Fruit fly (Drosophila melanogaster) whole organism, embryonic: Measurements from ENCODE around the gene scpr-C.

Source experiments
- Abd-B ChIP-seq: fragments of 200-800 bp; sonication (Bioruptor generic); optimal IDR thresholded peaks from 2 replicates; lab custom pipeline; 2018; ENCODE audit warnings: missing biosample characterization, mild to moderate bottlenecking, missing genetic modification characterization, moderate library complexity
- Bteb2 ChIP-seq: fragments of 200-800 bp; sonication (Bioruptor generic); optimal IDR thresholded peaks from 2 replicates; lab custom pipeline; 2016; ENCODE audit warnings: missing biosample characterization, missing genetic modification characterization
- CG11085 ChIP-seq: fragments of 200-800 bp; sonication (Bioruptor generic); IDR thresholded peaks from 2 replicates; pipeline ENCODE4 v1.3.6; 2022; ENCODE audit warnings: missing biosample characterization, missing genetic modification characterization
- CG11696 ChIP-seq: fragments of 200-800 bp; sonication (Bioruptor generic); IDR thresholded peaks from 2 replicates; pipeline ENCODE4 v1.3.6; 2022; ENCODE audit warnings: missing biosample characterization, missing genetic modification characterization
- CG13894 ChIP-seq: fragments of 200-800 bp; sonication (Bioruptor generic); optimal IDR thresholded peaks from 3 replicates; lab custom pipeline; 2018; ENCODE audit warnings: missing biosample characterization, mild to moderate bottlenecking, missing genetic modification characterization, moderate library complexity
- CG15601 ChIP-seq: fragments of 200-800 bp; sonication (Bioruptor generic); optimal IDR thresholded peaks from 3 replicates; lab custom pipeline; 2019; ENCODE audit warnings: missing biosample characterization, mild to moderate bottlenecking, missing genetic modification characterization, moderate library complexity
- CG15696 ChIP-seq: fragments of 200-800 bp; sonication (Bioruptor generic); optimal IDR thresholded peaks from 2 replicates; lab custom pipeline; 2019; ENCODE audit warnings: missing biosample characterization, mild to moderate bottlenecking, missing genetic modification characterization, moderate library complexity
- CG1602 ChIP-seq: fragments of 200-800 bp; sonication (Bioruptor generic); optimal IDR thresholded peaks from 3 replicates; lab custom pipeline; 2016; ENCODE audit warnings: missing biosample characterization, missing genetic modification characterization
- CG2202 ChIP-seq: fragments of 200-800 bp; sonication (Bioruptor generic); optimal IDR thresholded peaks from 2 replicates; lab custom pipeline; 2018; ENCODE audit warnings: missing biosample characterization, mild to moderate bottlenecking, missing genetic modification characterization
- CG3163 ChIP-seq: fragments of 200-800 bp; sonication (Bioruptor generic); optimal IDR thresholded peaks from 3 replicates; lab custom pipeline; 2016; ENCODE audit warnings: missing biosample characterization, missing genetic modification characterization
- CG3407 ChIP-seq: fragments of 200-800 bp; sonication (Bioruptor generic); optimal IDR thresholded peaks from 2 replicates; lab custom pipeline; 2018; ENCODE audit warnings: missing biosample characterization, mild to moderate bottlenecking, missing genetic modification characterization
- CG4328 ChIP-seq: fragments of 200-800 bp; sonication (Bioruptor generic); optimal IDR thresholded peaks from 3 replicates; lab custom pipeline; 2017; ENCODE audit warnings: missing biosample characterization, missing genetic modification reagents, missing genetic modification characterization
- CG6765 ChIP-seq: fragments of 200-800 bp; sonication (Bioruptor generic); optimal IDR thresholded peaks from 3 replicates; lab custom pipeline; 2017; ENCODE audit warnings: missing biosample characterization, mild to moderate bottlenecking, missing genetic modification characterization
- CG6791 ChIP-seq: fragments of 200-800 bp; sonication (Bioruptor generic); IDR thresholded peaks from 3 replicates; pipeline ENCODE4 v1.3.6; 2022; ENCODE audit warnings: missing biosample characterization, missing genetic modification characterization; ENCODE audit not compliant: partially characterized antibody
- CG8281 ChIP-seq: fragments of 200-800 bp; sonication (Bioruptor generic); optimal IDR thresholded peaks from 2 replicates; lab custom pipeline; 2018; ENCODE audit warnings: missing biosample characterization, mild to moderate bottlenecking, missing genetic modification characterization, moderate library complexity
- CG8290 ChIP-seq, 3 experiments: fragments of 200-800 bp; sonication (Bioruptor generic); optimal IDR thresholded peaks; 2 replicates each; lab custom pipeline; 2016 to 2019; ENCODE audit warnings: missing biosample characterization in 3 of 3, missing genetic modification characterization in 3 of 3, mild to moderate bottlenecking in 2 of 3, moderate library complexity in 1 of 3
- CG8924 ChIP-seq: fragments of 200-800 bp; optimal IDR thresholded peaks from 3 replicates; lab custom pipeline; 2019; ENCODE audit warnings: missing biosample characterization, mild to moderate bottlenecking, missing genetic modification characterization, moderate library complexity
- CG9437 ChIP-seq: fragments of 200-800 bp; sonication (Bioruptor generic); optimal IDR thresholded peaks from 2 replicates; lab custom pipeline; 2018; ENCODE audit warnings: missing biosample characterization, mild to moderate bottlenecking, missing genetic modification characterization
- Dbx ChIP-seq: fragments of 200-800 bp; sonication (Bioruptor generic); IDR thresholded peaks from 3 replicates; pipeline ENCODE4 v1.3.6; 2022; ENCODE audit warnings: missing biosample characterization, missing genetic modification characterization
- E2f1 ChIP-seq: fragments of 200-800 bp; sonication (Bioruptor generic); IDR thresholded peaks from 2 replicates; pipeline ENCODE4 v1.3.6; 2022; ENCODE audit warnings: missing biosample characterization, missing genetic modification characterization
- HLHmδ ChIP-seq: fragments of 200-800 bp; sonication (Bioruptor generic); optimal IDR thresholded peaks from 2 replicates; lab custom pipeline; 2018; ENCODE audit warnings: missing biosample characterization, mild to moderate bottlenecking, missing genetic modification characterization, moderate library complexity
- Hr78 ChIP-seq, 2 experiments: fragments of 200-800 bp in 1 of 2; fragments of >200 bp in 1 of 2; sonication (Bioruptor generic) in 1 of 2; optimal IDR thresholded peaks; 2 replicates each; lab custom pipeline; 2017 to 2019; ENCODE audit warnings: missing biosample characterization in 2 of 2, missing genetic modification characterization in 2 of 2, mild to moderate bottlenecking in 1 of 2, moderate library complexity in 1 of 2
- Oaz ChIP-seq: fragments of 200-800 bp; sonication (Bioruptor generic); IDR thresholded peaks from 2 replicates; pipeline ENCODE4 v1.3.6; 2022; ENCODE audit warnings: missing biosample characterization, missing genetic modification characterization
- Opbp ChIP-seq: fragments of 200-800 bp; sonication (Bioruptor generic); IDR thresholded peaks from 3 replicates; pipeline ENCODE4 v1.3.6; 2022; ENCODE audit warnings: missing biosample characterization, missing genetic modification characterization; ENCODE audit not compliant: partially characterized antibody
- Sry-δ ChIP-seq: fragments of 200-800 bp; sonication (Bioruptor generic); optimal IDR thresholded peaks from 2 replicates; lab custom pipeline; 2016; ENCODE audit warnings: missing biosample characterization, missing genetic modification characterization
- Trl ChIP-seq, 3 experiments: fragments of >200 bp in 2 of 3; fragments of 200-800 bp in 1 of 3; sonication (Bioruptor generic) in 1 of 3; optimal IDR thresholded peaks; 2 replicates in 1 of 3; 3 replicates in 2 of 3; lab custom pipeline; 2016 to 2017; ENCODE audit warnings: missing biosample characterization in 1 of 3, missing genetic modification characterization in 1 of 3
- ab ChIP-seq: fragments of 200-800 bp; sonication (Bioruptor generic); optimal IDR thresholded peaks from 2 replicates; lab custom pipeline; 2016; ENCODE audit warnings: missing biosample characterization, missing genetic modification characterization
- bbx ChIP-seq: fragments of 200-800 bp; sonication (Bioruptor generic); IDR thresholded peaks from 2 replicates; pipeline ENCODE4 v1.3.6; 2022; ENCODE audit warnings: missing biosample characterization, missing genetic modification characterization; ENCODE audit not compliant: partially characterized antibody
- bcd ChIP-seq: fragments of 200-800 bp; sonication (Bioruptor generic); optimal IDR thresholded peaks from 2 replicates; lab custom pipeline; 2017; ENCODE audit warnings: missing biosample characterization, mild to moderate bottlenecking, missing genetic modification characterization
- caup ChIP-seq: fragments of 200-800 bp; sonication (Bioruptor generic); optimal IDR thresholded peaks from 3 replicates; lab custom pipeline; 2017; ENCODE audit warnings: missing biosample characterization, mild to moderate bottlenecking, missing genetic modification characterization, moderate library complexity; ENCODE audit not compliant: severe bottlenecking
- chinmo ChIP-seq: fragments of 200-800 bp; sonication (Bioruptor generic); IDR thresholded peaks from 4 replicates; pipeline ENCODE4 v1.3.6; 2022; ENCODE audit warnings: missing biosample characterization, missing genetic modification characterization; ENCODE audit not compliant: partially characterized antibody
- chm ChIP-seq: fragments of 200-800 bp; sonication (Bioruptor generic); IDR thresholded peaks from 2 replicates; pipeline ENCODE4 v1.3.6; 2022; ENCODE audit warnings: missing biosample characterization, missing genetic modification characterization
- dimm ChIP-seq: fragments of 200-800 bp; sonication (Bioruptor generic); IDR thresholded peaks from 2 replicates; pipeline ENCODE4 v1.3.6; 2022; ENCODE audit warnings: missing biosample characterization, missing genetic modification characterization
- fd102C ChIP-seq: fragments of 200-800 bp; sonication (Bioruptor generic); optimal IDR thresholded peaks from 2 replicates; lab custom pipeline; 2018; ENCODE audit warnings: missing biosample characterization, mild to moderate bottlenecking, missing genetic modification characterization, moderate library complexity
- gsb-n ChIP-seq: fragments of 200-800 bp; sonication (Bioruptor generic); optimal IDR thresholded peaks from 3 replicates; lab custom pipeline; 2018; ENCODE audit warnings: missing biosample characterization, mild to moderate bottlenecking, missing genetic modification characterization
- her ChIP-seq: fragments of 200-800 bp; sonication (Bioruptor generic); optimal IDR thresholded peaks from 2 replicates; lab custom pipeline; 2016; ENCODE audit warnings: missing biosample characterization, missing genetic modification characterization
- inv ChIP-seq: fragments of 200-800 bp; sonication (Bioruptor generic); IDR thresholded peaks from 2 replicates; pipeline ENCODE4 v1.3.6; 2022; ENCODE audit warnings: missing biosample characterization, missing genetic modification characterization; ENCODE audit not compliant: partially characterized antibody
- kni ChIP-seq: fragments of 200-800 bp; sonication (Bioruptor generic); optimal IDR thresholded peaks from 3 replicates; lab custom pipeline; 2017; ENCODE audit warnings: mild to moderate bottlenecking, missing biosample characterization, missing genetic modification reagents, missing genetic modification characterization
- lilli ChIP-seq: fragments of 200-800 bp; sonication (Bioruptor generic); optimal IDR thresholded peaks from 3 replicates; lab custom pipeline; 2016; ENCODE audit warnings: missing biosample characterization, missing genetic modification characterization
- nau ChIP-seq: fragments of 200-800 bp; sonication (Bioruptor generic); optimal IDR thresholded peaks from 3 replicates; lab custom pipeline; 2017; ENCODE audit warnings: missing biosample characterization, mild to moderate bottlenecking, missing genetic modification characterization, missing genetic modification reagents
- pan ChIP-seq, 4 experiments: fragments of >200 bp in 3 of 4; fragments of 200-800 bp in 1 of 4; sonication (Bioruptor generic) in 1 of 4; optimal IDR thresholded peaks in 3 of 4; IDR thresholded peaks in 1 of 4; 2 replicates each; pipeline versions ENCODE4 v1.3.6 to Lab custom; 2017 to 2022; ENCODE audit warnings: missing biosample characterization in 2 of 4, missing genetic modification characterization in 2 of 4, mixed read lengths in 1 of 4
- pb ChIP-seq: fragments of 200-800 bp; sonication (Bioruptor generic); optimal IDR thresholded peaks from 3 replicates; lab custom pipeline; 2016; ENCODE audit warnings: missing biosample characterization, missing genetic modification characterization
- pum ChIP-seq: fragments of 200-800 bp; sonication (Bioruptor generic); optimal IDR thresholded peaks from 2 replicates; lab custom pipeline; 2016; ENCODE audit warnings: missing biosample characterization, missing genetic modification characterization
- repo ChIP-seq: fragments of 200-800 bp; sonication (Bioruptor generic); optimal IDR thresholded peaks from 2 replicates; lab custom pipeline; 2016; ENCODE audit warnings: missing biosample characterization, missing genetic modification characterization
- rib ChIP-seq: fragments of 200-800 bp; sonication (Bioruptor generic); IDR thresholded peaks from 2 replicates; pipeline ENCODE4 v1.3.6; 2022; ENCODE audit warnings: missing biosample characterization, missing genetic modification characterization
- so ChIP-seq: fragments of 200-800 bp; sonication (Bioruptor generic); IDR thresholded peaks from 3 replicates; pipeline ENCODE4 v1.3.6; 2022; ENCODE audit warnings: missing biosample characterization, missing genetic modification characterization
- usp ChIP-seq: fragments of >200 bp; optimal IDR thresholded peaks from 2 replicates; lab custom pipeline; 2017; ENCODE audit warnings: missing biosample characterization, missing genetic modification characterization
- vvl ChIP-seq: fragments of 200-800 bp; sonication (Bioruptor generic); IDR thresholded peaks from 2 replicates; pipeline ENCODE4 v1.3.6; 2022; ENCODE audit warnings: missing biosample characterization, missing genetic modification characterization

The scpr-C gene

dm6 chr3R:11243951-11244660, 18.8 kb downstream of the scpr-C start, which contains the start of the genes CG17734 and CG5214 (continued):
- TF ChIP-seq CG4328 (GFP tag; lab: Kevin White, UChicago): no peak
- TF ChIP-seq CG11696 (GFP tag; lab: Robert Waterston, UW): no peak
- no peak for TF ChIP-seq pan (optimal IDR thresholded peaks at IDR 0.05; lab: Kevin White, UChicago)
- TF ChIP-seq pan (GFP tag; optimal IDR thresholded peaks at IDR 0.05 in 1 of 2, IDR thresholded peaks at IDR 0.05 in 1 of 2): no peak
- no peak for TF ChIP-seq CG13894 (tag; lab: Kevin White, UChicago)
- TF ChIP-seq CG6791 (GFP tag; lab: Robert Waterston, UW): no peak
- no peak for TF ChIP-seq HLHmδ (GFP tag; lab: Kevin White, UChicago)
- TF ChIP-seq repo (GFP tag; lab: Kevin White, UChicago): no peak
- TF ChIP-seq pum: no peak
- TF ChIP-seq Opbp (GFP tag; lab: Robert Waterston, UW): peak; percentile 69; the same call in 2 of the 3 replicates
- TF ChIP-seq Dbx: no peak
- TF ChIP-seq pb (GFP tag; lab: Kevin White, UChicago): no peak
- TF ChIP-seq CG3407: no peak
- no peak for TF ChIP-seq her (GFP tag; lab: Kevin White, UChicago)
- TF ChIP-seq gsb-n (tag; lab: Kevin White, UChicago): no peak
- TF ChIP-seq CG11085: no peak
- no peak for TF ChIP-seq nau (GFP tag; lab: Kevin White, UChicago)
- no peak for TF ChIP-seq CG2202
- TF ChIP-seq chm (GFP tag; lab: Robert Waterston, UW): no peak
- no peak for TF ChIP-seq caup (GFP tag; lab: Kevin White, UChicago)
- TF ChIP-seq Oaz (GFP tag; lab: Robert Waterston, UW): no peak
- no peak for TF ChIP-seq usp
- no peak for TF ChIP-seq bcd (GFP tag; lab: Kevin White, UChicago)
- no peak for TF ChIP-seq Abd-B
- no peak for TF ChIP-seq CG3163 (GFP tag; lab: Kevin White, UChicago)
- peak; percentile 71 for TF ChIP-seq inv (GFP tag; lab: Robert Waterston, UW)
- TF ChIP-seq Bteb2: no peak
- TF ChIP-seq rib (GFP tag; lab: Robert Waterston, UW): no peak; the same call in none of the 2 replicates
- no peak for TF ChIP-seq CG6765 (GFP tag; lab: Kevin White, UChicago)
- no peak for TF ChIP-seq dimm (GFP tag; lab: Robert Waterston, UW)
- TF ChIP-seq lilli: peak; percentile 48
- TF ChIP-seq CG8290 (GFP tag; optimal IDR thresholded peaks at IDR 0.05; lab: Kevin White, UChicago): peak; percentile 33
- TF ChIP-seq CG8290 (tag; optimal IDR thresholded peaks at IDR 0.05; lab: Kevin White, UChicago): no peak
- no peak for TF ChIP-seq CG9437
- no peak for TF ChIP-seq CG1602 (GFP tag; lab: Kevin White, UChicago)
- TF ChIP-seq CG15601 (tag; lab: Kevin White, UChicago): no peak
- TF ChIP-seq E2f1: no peak
- no peak for TF ChIP-seq fd102C (GFP tag; lab: Kevin White, UChicago)
- peak; percentile 73 for TF ChIP-seq Sry-δ
- no peak for TF ChIP-seq Hr78 (GFP tag; optimal IDR thresholded peaks at IDR 0.05; lab: Kevin White, UChicago)
- no peak for TF ChIP-seq CG8281 (tag; lab: Kevin White, UChicago)
- TF ChIP-seq CG8924 (tag; lab: Kevin White, UChicago): no peak
- no peak for TF ChIP-seq kni
- no peak for TF ChIP-seq CG15696
- TF ChIP-seq vvl (GFP tag; lab: Robert Waterston, UW): no peak
- no peak for TF ChIP-seq Trl (optimal IDR thresholded peaks at IDR 0.05; lab: Kevin White, UChicago)
- TF ChIP-seq Trl (GFP tag; optimal IDR thresholded peaks at IDR 0.05; lab: Kevin White, UChicago): peak; percentile 34
- TF ChIP-seq chinmo (GFP tag; lab: Robert Waterston, UW): 0 out of 4 replicates have a peak, but pooled peaks have one; percentile 27
- peak; percentile 61 for TF ChIP-seq bbx (GFP tag; lab: Robert Waterston, UW)
- no peak for TF ChIP-seq ab (GFP tag; lab: Kevin White, UChicago)
- no peak for TF ChIP-seq so (GFP tag; lab: Robert Waterston, UW)
